Worm (Caenorhabditis elegans): Measurements from ENCODE around the gene akt-2.

Gene akt-2

ce11 chrX:14194251-14194650, 46.8 kb downstream of the akt-2 start (continued):
- TF ChIP-seq pha-4 (GFP tag; IDR thresholded peaks at IDR 0.05), result no peak
- no peak for TF ChIP-seq pha-4 (tag; optimal IDR thresholded peaks at IDR 0.05)
- no peak for TF ChIP-seq hlh-11 (tag; optimal IDR thresholded peaks at IDR 0.05)
- TF ChIP-seq daf-8 (GFP tag; IDR thresholded peaks at IDR 0.05), result no peak
